Worm (Caenorhabditis elegans): ENCODE data around the gene F22B8.3.

Gene F22B8.3

ce11 chrV:16090685-16091084 lies at the start of gene F22B8.3:
Gene F22B8.3 (plus strand): TSS chrV:16090985.
- TF ChIP-seq unc-62 (GFP tag; optimal IDR thresholded peaks at IDR 0.05 in 1 of 2) (peak in 1 of 2 experiments; percentile 48), unc-62 (tag; optimal IDR thresholded peaks at IDR 0.05) (no peak), lin-1 (GFP tag; IDR thresholded peaks at IDR 0.05) (no peak)

- TF ChIP-seq nhr-237 (tag; optimal IDR thresholded peaks at IDR 0.05) (no peak), spr-3 (GFP tag; optimal IDR thresholded peaks at IDR 0.05) (no peak), mep-1 (tag; optimal IDR thresholded peaks at IDR 0.05) (no peak), hlh-30 (tag; optimal IDR thresholded peaks at IDR 0.05; ENCODE audit: insufficient read depth) (no peak), set-16 (GFP tag; IDR thresholded peaks at IDR 0.05) (no peak), ceh-44 (GFP tag; IDR thresholded peaks at IDR 0.05) (no peak), lin-1 (GFP tag; IDR thresholded peaks at IDR 0.05) (no peak), lsy-2 (tag; optimal IDR thresholded peaks at IDR 0.05) (no peak), ceh-28 (tag; optimal IDR thresholded peaks at IDR 0.05) (no peak), zip-11 (GFP tag; IDR thresholded peaks at IDR 0.05) (no peak), aha-1 (tag) (no peak), ces-1 (GFP tag; optimal IDR thresholded peaks at IDR 0.05) (no peak), lin-39 (tag; optimal IDR thresholded peaks at IDR 0.05) (no peak), unc-130 (GFP tag; optimal IDR thresholded peaks at IDR 0.05) (no peak), php-3 (GFP tag; IDR thresholded peaks at IDR 0.05) (no peak)
These were observed 49.4 kb upstream of the F22B8.3 start for ce11 chrV:16041412-16041811.

- TF ChIP-seq set-16 (GFP tag; IDR thresholded peaks at IDR 0.05): peak; percentile 81
These were observed 48.7 kb upstream of the F22B8.3 start, which contains the start of the genes his-2 and his-1 for ce11 chrV:16041925-16042742. Gene his-2 (minus strand): TSS chrV:16042283. Gene his-1 (plus strand): TSS chrV:16042520.

ce11 chrV:16042743-16043014 lies 48.1 kb upstream of the F22B8.3 start:
- TF ChIP-seq nhr-10 (tag; optimal IDR thresholded peaks at IDR 0.05): no peak
- 0 out of 2 replicates have a peak, but pooled peaks have one; percentile 38 for TF ChIP-seq zfp-3 (GFP tag; conservative IDR thresholded peaks at IDR 0.05)
- no peak for TF ChIP-seq mdt-29 (GFP tag; IDR thresholded peaks at IDR 0.05)

ce11 chrV:16043686-16044085 lies 47.1 kb upstream of the F22B8.3 start:
- TF ChIP-seq lin-38 (GFP tag; IDR thresholded peaks at IDR 0.05): no peak
- no peak for TF ChIP-seq Y5F2A.4 (GFP tag; optimal IDR thresholded peaks at IDR 0.05)
- TF ChIP-seq F26F4.8 (GFP tag; conservative IDR thresholded peaks at IDR 0.05): no peak
- TF ChIP-seq mep-1 (tag; optimal IDR thresholded peaks at IDR 0.05): no peak
- TF ChIP-seq lin-29 (GFP tag; IDR thresholded peaks at IDR 0.05): no peak
- TF ChIP-seq pha-4 (GFP tag; IDR thresholded peaks at IDR 0.05): no peak
- TF ChIP-seq pha-4 (tag; optimal IDR thresholded peaks at IDR 0.05): no peak
- no peak for TF ChIP-seq aly-2 (tag; optimal IDR thresholded peaks at IDR 0.05)
- no peak for TF ChIP-seq F44E2.7 (GFP tag; IDR thresholded peaks at IDR 0.05)
- TF ChIP-seq zip-2 (tag; optimal IDR thresholded peaks at IDR 0.05): no peak
- no peak for TF ChIP-seq ceh-20 (GFP tag; IDR thresholded peaks at IDR 0.05)
- no peak for TF ChIP-seq nhr-11 (tag; optimal IDR thresholded peaks at IDR 0.05)
- no peak for TF ChIP-seq mdl-1 (tag; optimal IDR thresholded peaks at IDR 0.05)
- no peak for TF ChIP-seq snpc-4 (tag; optimal IDR thresholded peaks at IDR 0.05)
- peak; percentile 76 for TF ChIP-seq dmd-6 (GFP tag; IDR thresholded peaks at IDR 0.05)
- TF ChIP-seq vab-7 (GFP tag; IDR thresholded peaks at IDR 0.05): no peak
- TF ChIP-seq spr-1 (tag; optimal IDR thresholded peaks at IDR 0.05): no peak
- TF ChIP-seq D1046.2 (GFP tag; IDR thresholded peaks at IDR 0.05): no peak
- no peak for TF ChIP-seq ces-1 (GFP tag; optimal IDR thresholded peaks at IDR 0.05)
- TF ChIP-seq mxl-2 (GFP tag; conservative IDR thresholded peaks at IDR 0.05): no peak
- TF ChIP-seq R02D3.7 (tag; optimal IDR thresholded peaks at IDR 0.05): no peak
- no peak for TF ChIP-seq ceh-82 (tag; optimal IDR thresholded peaks at IDR 0.05)
- TF ChIP-seq Y48G9A.11 (GFP tag; IDR thresholded peaks at IDR 0.05): no peak
- no peak for TF ChIP-seq unc-62 (GFP tag; optimal IDR thresholded peaks at IDR 0.05 in 1 of 2)
- TF ChIP-seq unc-62 (tag; optimal IDR thresholded peaks at IDR 0.05): no peak
- TF ChIP-seq ceh-28 (tag; optimal IDR thresholded peaks at IDR 0.05): no peak
- no peak for TF ChIP-seq set-16 (GFP tag; IDR thresholded peaks at IDR 0.05)
- no peak for TF ChIP-seq ceh-44 (GFP tag; IDR thresholded peaks at IDR 0.05)
- no peak for TF ChIP-seq sdz-12 (GFP tag; optimal IDR thresholded peaks at IDR 0.05)
- TF ChIP-seq F10B5.3 (tag; optimal IDR thresholded peaks at IDR 0.05): no peak
- TF ChIP-seq gei-8 (GFP tag; optimal IDR thresholded peaks at IDR 0.05): no peak

Measured in whole organism, L4 larva.